Worm (Caenorhabditis elegans): Measurements from ENCODE around the gene vps-11.

Gene vps-11

ce11 chrII:10824046-10824445, 30.8 kb upstream of the vps-11 start, which contains the start of the genes R06F6.12 and mix-1:
Gene R06F6.12 (minus strand): TSS chrII:10824081.
Gene mix-1 (plus strand): TSS chrII:10824246.
- TF ChIP-seq elt-2 (tag; optimal IDR thresholded peaks at IDR 0.05) (peak; percentile 48), ttx-3 (tag; optimal IDR thresholded peaks at IDR 0.05) (no peak), ceh-31 (tag; optimal IDR thresholded peaks at IDR 0.05) (peak; percentile 26), dve-1 (tag; optimal IDR thresholded peaks at IDR 0.05) (peak; percentile 3), hlh-30 (tag; optimal IDR thresholded peaks at IDR 0.05; ENCODE audit: insufficient read depth) (peak; percentile 44), ceh-9 (tag; optimal IDR thresholded peaks at IDR 0.05) (no peak), ceh-6 (GFP tag; optimal IDR thresholded peaks at IDR 0.05) (no peak), nfya-1 (tag; optimal IDR thresholded peaks at IDR 0.05) (peak; percentile 55), ceh-2 (tag; optimal IDR thresholded peaks at IDR 0.05) (no peak), T23F11.4 (GFP tag; optimal IDR thresholded peaks at IDR 0.05) (no peak)

ce11 chrII:10820679-10821078, 27.4 kb upstream of the vps-11 start, which contains the start of gene ech-4:
Gene ech-4 (plus strand): TSS chrII:10821031.
- TF ChIP-seq ahr-1 (tag; optimal IDR thresholded peaks at IDR 0.05) (no peak), che-1 (tag; optimal IDR thresholded peaks at IDR 0.05) (no peak), ceh-24 (tag; optimal IDR thresholded peaks at IDR 0.05) (no peak), hlh-15 (tag; optimal IDR thresholded peaks at IDR 0.05) (no peak), F13H6.1 (tag; optimal IDR thresholded peaks at IDR 0.05) (no peak), unc-86 (tag; optimal IDR thresholded peaks at IDR 0.05) (no peak), gmeb-2 (tag; optimal IDR thresholded peaks at IDR 0.05) (no peak)

DNA sequence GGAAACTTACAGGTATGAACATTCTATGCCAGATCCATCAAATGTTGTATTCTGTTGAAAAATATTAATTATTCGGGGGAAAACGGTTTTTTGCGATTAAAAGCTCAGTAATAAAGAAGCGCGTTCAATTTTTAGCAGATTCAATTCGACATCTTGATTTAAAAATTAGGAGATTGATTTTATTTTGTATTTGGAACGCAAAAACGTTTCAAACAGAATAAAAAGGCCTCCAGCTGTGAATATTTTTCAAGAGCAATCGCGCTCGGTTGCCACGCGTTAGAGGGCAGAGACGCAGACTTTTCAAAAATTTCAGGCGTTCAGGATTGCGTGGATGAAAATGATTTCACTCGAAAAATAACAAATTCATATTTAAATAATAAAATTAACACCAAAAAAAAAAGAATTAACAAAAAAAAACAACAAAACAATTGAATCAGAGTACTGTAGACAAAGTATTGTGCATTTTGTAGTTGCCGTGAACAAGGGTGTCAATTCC, 26.7 kb upstream of the vps-11 start, which contains the start of gene R06F6.8:
Gene R06F6.8, minus strand, starts transcription at position 51 of the 496 bp plus-strand sequence.
- TF ChIP-seq pat-9 (tag; optimal IDR thresholded peaks at IDR 0.05) (no peak), ref-2 (tag; optimal IDR thresholded peaks at IDR 0.05) (peak; percentile 71), Y22D7AL.16 (tag; optimal IDR thresholded peaks at IDR 0.05) (no peak), hlh-8 (tag; optimal IDR thresholded peaks at IDR 0.05) (no peak)

DNA sequence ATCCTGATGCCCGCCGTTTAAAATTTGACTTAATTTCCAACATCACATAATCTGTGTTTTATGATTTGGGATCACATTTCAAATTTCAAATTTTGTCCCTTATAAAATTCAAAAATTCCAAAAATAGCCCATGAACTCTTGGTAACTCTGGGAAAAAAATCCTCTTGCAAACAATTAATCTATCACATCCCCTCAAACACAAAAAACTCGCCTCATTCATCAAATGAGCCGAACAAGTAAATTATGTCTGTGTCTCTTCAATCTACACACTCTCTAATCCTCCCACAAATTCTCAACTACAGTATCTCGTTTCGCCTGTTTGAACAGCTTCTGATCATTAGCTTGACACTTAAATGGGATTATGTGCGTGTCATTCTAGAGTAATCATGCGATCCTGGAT, 17.4 kb upstream of the vps-11 start, which contains the start of gene msrp-7:
Gene msrp-7, plus strand, starts transcription at position 301 of the 400 bp plus-strand sequence.
- TF ChIP-seq lim-6 (tag; optimal IDR thresholded peaks at IDR 0.05) (no peak), ceh-24 (tag; optimal IDR thresholded peaks at IDR 0.05) (no peak), nhr-11 (tag; optimal IDR thresholded peaks at IDR 0.05) (no peak), pax-1 (tag; optimal IDR thresholded peaks at IDR 0.05) (no peak), gmeb-2 (tag; optimal IDR thresholded peaks at IDR 0.05) (no peak), ceh-2 (tag; optimal IDR thresholded peaks at IDR 0.05) (no peak), nfya-1 (tag; optimal IDR thresholded peaks at IDR 0.05) (no peak), pqm-1 (tag; optimal IDR thresholded peaks at IDR 0.05) (no peak), ets-4 (tag; optimal IDR thresholded peaks at IDR 0.05) (no peak), ceh-22 (tag; optimal IDR thresholded peaks at IDR 0.05) (no peak), madf-2 (tag; optimal IDR thresholded peaks at IDR 0.05) (no peak), ceh-14 (tag; optimal IDR thresholded peaks at IDR 0.05) (no peak), ama-1 (optimal IDR thresholded peaks at IDR 0.05) (no peak), ceh-9 (tag; optimal IDR thresholded peaks at IDR 0.05) (no peak), lin-11 (tag; optimal IDR thresholded peaks at IDR 0.05) (no peak)

DNA sequence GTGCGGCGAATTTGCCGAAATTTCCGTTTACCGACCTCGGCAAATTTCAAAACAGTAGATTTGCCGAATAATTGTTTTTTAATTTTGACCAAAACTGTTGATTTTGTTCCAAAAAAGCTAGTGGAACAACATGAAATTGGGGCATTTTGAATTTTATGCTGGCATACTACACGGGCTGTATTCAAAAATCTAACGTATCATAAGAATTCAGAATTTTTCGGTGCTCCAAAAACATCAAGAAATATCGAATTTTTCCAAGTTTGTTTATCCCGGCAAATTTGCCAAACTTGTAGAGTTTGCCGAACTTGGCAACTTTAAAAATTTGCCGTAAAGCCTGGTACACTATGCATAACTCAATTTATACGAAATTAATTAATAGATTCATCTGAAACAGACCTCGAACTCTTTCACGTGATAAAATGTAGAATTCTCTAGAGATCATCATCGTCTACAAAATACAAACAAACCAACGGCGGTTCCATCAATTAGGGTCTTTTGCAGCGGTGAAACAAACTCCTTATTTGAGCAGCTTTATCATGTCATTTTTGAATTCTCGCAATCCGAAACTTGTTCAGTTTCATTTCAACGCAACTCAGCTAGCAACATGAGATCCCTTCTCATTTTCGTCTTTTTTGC, 15.5 kb upstream of the vps-11 start, which contains the start of gene R06F6.14:
Gene R06F6.14, plus strand, starts transcription at position 586 of the 636 bp plus-strand sequence.
- TF ChIP-seq T23F11.4 (GFP tag; optimal IDR thresholded peaks at IDR 0.05) = no peak
- no peak for TF ChIP-seq madf-2 (tag; optimal IDR thresholded peaks at IDR 0.05)
- TF ChIP-seq ref-2 (tag; optimal IDR thresholded peaks at IDR 0.05) = no peak
- no peak for TF ChIP-seq elt-4 (tag; optimal IDR thresholded peaks at IDR 0.05)
- TF ChIP-seq ceh-2 (tag; optimal IDR thresholded peaks at IDR 0.05) = no peak
- TF ChIP-seq che-1 (tag; optimal IDR thresholded peaks at IDR 0.05) = no peak
- TF ChIP-seq odd-2 (tag; optimal IDR thresholded peaks at IDR 0.05) = no peak
- no peak for TF ChIP-seq hlh-13 (GFP tag; optimal IDR thresholded peaks at IDR 0.05)
- no peak for TF ChIP-seq unc-55 (GFP tag; optimal IDR thresholded peaks at IDR 0.05)
- no peak for TF ChIP-seq lin-11 (tag; optimal IDR thresholded peaks at IDR 0.05)
- no peak for TF ChIP-seq dve-1 (tag; optimal IDR thresholded peaks at IDR 0.05)
- TF ChIP-seq Y22D7AL.16 (tag; optimal IDR thresholded peaks at IDR 0.05) = no peak
- TF ChIP-seq F13H6.1 (tag; optimal IDR thresholded peaks at IDR 0.05) = no peak
- no peak for TF ChIP-seq hlh-8 (tag; optimal IDR thresholded peaks at IDR 0.05)
- no peak for TF ChIP-seq ceh-14 (tag; optimal IDR thresholded peaks at IDR 0.05)
